Fruit fly (Drosophila melanogaster): ENCODE data around the gene Nelf-A.

Nelf-A gene

DNA sequence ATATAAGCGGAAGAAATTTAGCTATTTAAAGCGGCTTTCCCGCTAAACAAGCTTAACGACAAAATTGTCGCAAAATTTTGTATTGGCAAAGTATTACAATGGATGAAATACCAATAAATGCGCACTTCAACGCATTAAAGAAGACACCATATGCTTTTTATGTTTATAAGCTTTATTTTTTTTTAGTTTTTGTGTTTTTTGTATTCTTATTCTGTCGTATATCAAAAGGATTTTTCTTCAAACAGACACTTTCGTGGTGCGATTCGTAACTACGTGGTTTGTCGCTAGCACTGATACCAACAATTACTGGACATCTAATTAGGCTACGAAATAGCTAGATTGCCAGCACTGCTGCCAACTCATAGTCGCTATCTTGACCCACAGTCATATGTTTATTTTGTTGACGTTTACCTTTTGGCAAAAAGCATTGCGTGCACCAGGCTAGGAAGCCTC lies 8.8 kb upstream of the Nelf-A start, which contains the start of gene Ddrgk1 (continued):
- TF ChIP-seq C15 (GFP tag; IDR thresholded peaks at IDR 0.05) (no peak), CG4854 (GFP tag; optimal IDR thresholded peaks at IDR 0.05) (no peak), fd102C (GFP tag; optimal IDR thresholded peaks at IDR 0.05) (no peak), Sox100B (GFP tag; optimal IDR thresholded peaks at IDR 0.05) (no peak), Rfx (GFP tag; IDR thresholded peaks at IDR 0.05) (peak; percentile 59; the same call in 1 of the 2 replicates), CG18764 (GFP tag; optimal IDR thresholded peaks at IDR 0.05) (peak; percentile 17), sens (GFP tag) (peak; percentile 90), CG16863 (GFP tag; optimal IDR thresholded peaks at IDR 0.05) (no peak), CG12391 (tag; optimal IDR thresholded peaks at IDR 0.05) (peak; percentile 46), klu (GFP tag; IDR thresholded peaks at IDR 0.05) (0 out of 2 replicates have a peak, but pooled peaks have one; percentile 7), Pdp1 (GFP tag; optimal IDR thresholded peaks at IDR 0.05) (peak in 1 of 2 experiments; percentile 27), Ssrp (tag; optimal IDR thresholded peaks at IDR 0.05) (peak; percentile 7), Dref (GFP tag; IDR thresholded peaks at IDR 0.05) (no peak), knrl (GFP tag; IDR thresholded peaks at IDR 0.05; ENCODE audit: partially characterized antibody) (no peak), Hsf (GFP tag; optimal IDR thresholded peaks at IDR 0.05) (peak; percentile 39), Doc2 (GFP tag; IDR thresholded peaks at IDR 0.05) (no peak), tgo (GFP tag; IDR thresholded peaks at IDR 0.05) (0 out of 3 replicates have a peak, but pooled peaks have one; percentile 27), CG14710 (tag; optimal IDR thresholded peaks at IDR 0.05) (peak; percentile 42), CG18476 (GFP tag; optimal IDR thresholded peaks at IDR 0.05) (no peak), Med (GFP tag) (peak; percentile 81), CG1603 (tag; optimal IDR thresholded peaks at IDR 0.05) (peak; percentile 99), Kr (GFP tag; optimal IDR thresholded peaks at IDR 0.05) (no peak), slp2 (GFP tag; optimal IDR thresholded peaks at IDR 0.05) (no peak), CG10267 (tag; optimal IDR thresholded peaks at IDR 0.05) (peak; percentile 18), CG1529 (GFP tag; optimal IDR thresholded peaks at IDR 0.05) (no peak), Fer2 (tag; optimal IDR thresholded peaks at IDR 0.05) (no peak), CHES-1-like (GFP tag; optimal IDR thresholded peaks at IDR 0.05) (peak; percentile 42), grau (tag; optimal IDR thresholded peaks at IDR 0.05) (peak; percentile 30), lola (GFP tag; optimal IDR thresholded peaks at IDR 0.05) (peak in 1 of 3 experiments; percentile 3), rib (GFP tag; IDR thresholded peaks at IDR 0.05) (no peak), CG13624 (GFP tag; optimal IDR thresholded peaks at IDR 0.05) (peak; percentile 30), CG8359 (GFP tag; optimal IDR thresholded peaks at IDR 0.05; ENCODE audit: borderline replicate concordance) (no peak), fd64A (GFP tag; optimal IDR thresholded peaks at IDR 0.05) (no peak), zen (tag; optimal IDR thresholded peaks at IDR 0.05) (peak; percentile 23), Ptx1 (GFP tag; IDR thresholded peaks at IDR 0.05) (peak; percentile 37), CG11093 (GFP tag; IDR thresholded peaks at IDR 0.05) (no peak), repo (GFP tag; optimal IDR thresholded peaks at IDR 0.05) (no peak), slbo (GFP tag; IDR thresholded peaks at IDR 0.05) (peak; percentile 43; the same call in 1 of the 2 replicates), CG7839 (tag; optimal IDR thresholded peaks at IDR 0.05) (peak; percentile 11), Hmx (GFP tag; optimal IDR thresholded peaks at IDR 0.05) (no peak), bsh (GFP tag; optimal IDR thresholded peaks at IDR 0.05) (peak in 1 of 2 experiments; percentile 13), Sry-β (GFP tag; optimal IDR thresholded peaks at IDR 0.05) (peak; percentile 96), Sin3A (optimal IDR thresholded peaks at IDR 0.05) (peak; percentile 14), CG32532 (GFP tag; IDR thresholded peaks at IDR 0.05) (peak; percentile 33; the same call in 1 of the 2 replicates), CG15696 (tag; optimal IDR thresholded peaks at IDR 0.05) (peak; percentile 0), gcm2 (GFP tag; optimal IDR thresholded peaks at IDR 0.05) (no peak), CG34376 (GFP tag; optimal IDR thresholded peaks at IDR 0.05) (peak; percentile 3), CG1602 (GFP tag; optimal IDR thresholded peaks at IDR 0.05) (no peak), trem (tag; optimal IDR thresholded peaks at IDR 0.05) (peak; percentile 12), sqz (GFP tag; optimal IDR thresholded peaks at IDR 0.05) (no peak), kay (GFP tag; optimal IDR thresholded peaks at IDR 0.05) (peak; percentile 52)
